Worm (Caenorhabditis elegans) whole organism, L3 larva: ENCODE measurements around the gene apa-2.
A peak's percentile ranks its signal among the peaks of the same experiment; 100 is the strongest.

Source experiments
- R02D3.7 ChIP-seq: fragments of 150-350 bp; optimal IDR thresholded peaks from 2 replicates; lab custom pipeline; 2014; ENCODE audit warnings: missing biosample characterization, missing genetic modification characterization
- ama-1 ChIP-seq: fragments of 150-350 bp; optimal IDR thresholded peaks from 2 replicates; lab custom pipeline; 2018
- ceh-28 ChIP-seq: fragments of 150-350 bp; optimal IDR thresholded peaks from 2 replicates; lab custom pipeline; 2014; ENCODE audit warnings: missing biosample characterization, missing genetic modification reagents, missing genetic modification characterization
- ceh-82 ChIP-seq: fragments of 150-350 bp; optimal IDR thresholded peaks from 2 replicates; lab custom pipeline; 2014; ENCODE audit warnings: missing biosample characterization, missing genetic modification characterization
- ceh-9 ChIP-seq: sonication (generic microtip); optimal IDR thresholded peaks from 2 replicates; lab custom pipeline; 2018; ENCODE audit warnings: missing biosample characterization, missing genetic modification characterization
- egl-5 ChIP-seq: fragments of 150-350 bp; optimal IDR thresholded peaks from 2 replicates; lab custom pipeline; 2017; ENCODE audit warnings: missing biosample characterization, missing genetic modification reagents, missing genetic modification characterization, inconsistent platforms
- elt-1 ChIP-seq: fragments of 150-350 bp; optimal IDR thresholded peaks from 2 replicates; lab custom pipeline; 2014; ENCODE audit warnings: missing biosample characterization, missing genetic modification characterization
- fkh-10 ChIP-seq: sonication (generic microtip); optimal IDR thresholded peaks from 2 replicates; lab custom pipeline; 2017; ENCODE audit warnings: missing biosample characterization, missing genetic modification reagents, missing genetic modification characterization
- fos-1 ChIP-seq: fragments of 150-350 bp; optimal IDR thresholded peaks from 2 replicates; lab custom pipeline; 2014; ENCODE audit warnings: missing biosample characterization, missing genetic modification characterization
- hmg-11 ChIP-seq: sonication (generic microtip); optimal IDR thresholded peaks from 2 replicates; lab custom pipeline; 2016; ENCODE audit warnings: missing genetic modification characterization, missing compliant biosample characterization
- lin-15B ChIP-seq: fragments of 150-350 bp; optimal IDR thresholded peaks from 2 replicates; lab custom pipeline; 2014; ENCODE audit warnings: missing biosample characterization, missing genetic modification characterization
- lin-39 ChIP-seq: fragments of 150-350 bp; optimal IDR thresholded peaks from 2 replicates; lab custom pipeline; 2018; ENCODE audit warnings: missing biosample characterization, missing genetic modification reagents, missing genetic modification characterization
- lsy-12 ChIP-seq: sonication (generic microtip); optimal IDR thresholded peaks from 2 replicates; lab custom pipeline; 2016; ENCODE audit warnings: mild to moderate bottlenecking, missing genetic modification characterization, missing compliant biosample characterization
- mdl-1 ChIP-seq: fragments of 150-350 bp; optimal IDR thresholded peaks from 2 replicates; lab custom pipeline; 2014; ENCODE audit warnings: missing biosample characterization, missing genetic modification characterization
- nfya-1 ChIP-seq: sonication (generic microtip); optimal IDR thresholded peaks from 2 replicates; lab custom pipeline; 2017; ENCODE audit warnings: missing genetic modification characterization, mild to moderate bottlenecking, missing compliant biosample characterization, antibody characterized with exemption, moderate library complexity; ENCODE audit not compliant: insufficient read depth
- nhr-12 ChIP-seq: fragments of 150-350 bp; optimal IDR thresholded peaks from 2 replicates; lab custom pipeline; 2014; ENCODE audit warnings: missing biosample characterization, missing genetic modification characterization
- nhr-23 ChIP-seq: fragments of 150-350 bp; optimal IDR thresholded peaks from 2 replicates; lab custom pipeline; 2014; ENCODE audit warnings: missing biosample characterization, missing genetic modification reagents, missing genetic modification characterization
- nhr-237 ChIP-seq: fragments of 150-350 bp; optimal IDR thresholded peaks from 2 replicates; lab custom pipeline; 2014; ENCODE audit warnings: missing biosample characterization, missing genetic modification characterization
- nhr-25 ChIP-seq: sonication (generic microtip); optimal IDR thresholded peaks from 2 replicates; lab custom pipeline; 2017; ENCODE audit warnings: missing biosample characterization, missing genetic modification characterization
- nhr-76 ChIP-seq: fragments of 150-350 bp; sonication (generic microtip); optimal IDR thresholded peaks from 5 replicates; lab custom pipeline; 2014; ENCODE audit warnings: missing biosample characterization, missing genetic modification characterization
- nhr-77 ChIP-seq: fragments of 150-350 bp; optimal IDR thresholded peaks from 2 replicates; lab custom pipeline; 2014; ENCODE audit warnings: missing biosample characterization, missing genetic modification characterization
- pqm-1 ChIP-seq: fragments of 150-350 bp; optimal IDR thresholded peaks from 2 replicates; lab custom pipeline; 2017; ENCODE audit warnings: missing biosample characterization, missing genetic modification characterization, inconsistent platforms
- skn-1 ChIP-seq: fragments of 150-350 bp; optimal IDR thresholded peaks from 2 replicates; lab custom pipeline; 2014; ENCODE audit warnings: missing biosample characterization, missing genetic modification characterization
- snpc-4 ChIP-seq: fragments of 150-350 bp; optimal IDR thresholded peaks from 2 replicates; lab custom pipeline; 2014; ENCODE audit warnings: missing biosample characterization, missing genetic modification characterization
- tbx-2 ChIP-seq: sonication (generic microtip); optimal IDR thresholded peaks from 2 replicates; lab custom pipeline; 2016; ENCODE audit warnings: mild to moderate bottlenecking, missing genetic modification characterization, missing compliant biosample characterization

The apa-2 gene

DNA sequence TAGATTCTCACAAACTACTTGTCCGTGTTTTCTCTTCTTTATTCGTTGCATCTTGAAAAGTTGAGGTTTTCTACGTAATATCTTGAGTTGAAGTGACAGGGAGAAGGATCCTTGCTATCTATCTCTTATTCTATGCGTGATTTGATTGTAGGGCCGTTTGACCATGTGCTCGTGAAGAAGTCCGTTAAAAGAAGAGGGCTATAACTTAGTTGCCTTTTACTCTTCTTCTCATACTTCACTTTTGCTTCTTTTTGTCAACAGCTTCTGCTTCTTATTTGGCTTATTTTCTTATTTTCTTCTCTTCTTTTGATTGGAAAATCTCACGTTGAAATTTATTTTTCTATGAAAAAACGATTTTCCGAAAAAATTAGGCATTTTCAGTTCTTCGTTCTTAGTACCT lies 35.3 kb downstream of the apa-2 start:
- TF ChIP-seq fkh-10, result peak; percentile 39
- no peak for TF ChIP-seq hmg-11 (tag; lab: Kevin White, UChicago)
- no peak for TF ChIP-seq nhr-12
- no peak for TF ChIP-seq nhr-237 (tag; lab: Kevin White, UChicago)
- no peak for TF ChIP-seq pqm-1 (tag; lab: Kevin White, UChicago)

DNA sequence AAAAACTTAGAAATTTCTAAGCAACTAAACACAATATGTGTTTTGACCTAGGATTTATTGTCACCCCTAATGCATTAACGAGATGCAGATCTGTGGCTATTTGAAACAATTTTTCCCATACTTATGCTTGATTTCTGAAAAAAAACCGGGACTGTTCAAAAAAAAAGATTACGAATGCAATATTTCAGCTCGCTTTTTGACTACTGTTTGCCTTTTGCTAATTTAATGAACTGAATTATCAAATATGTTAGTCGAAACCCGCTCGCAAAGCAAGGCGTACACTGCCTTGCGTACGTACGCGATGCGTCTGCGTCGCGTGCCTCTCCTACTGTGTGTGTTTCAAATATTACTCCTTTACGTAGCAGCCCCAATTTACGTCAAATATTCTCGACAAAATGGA lies 48.6 kb downstream of the apa-2 start, which contains the start of gene C23F12.4:
TSS of gene C23F12.4 (plus strand) at position 301 of the 400 bp plus-strand sequence.
- TF ChIP-seq mdl-1 (tag; lab: Kevin White, UChicago) (no peak), pqm-1 (tag; lab: Kevin White, UChicago) (no peak), nhr-76 (tag; lab: Kevin White, UChicago) (no peak), elt-1 (tag; lab: Kevin White, UChicago) (no peak), snpc-4 (tag; lab: Kevin White, UChicago) (no peak), ceh-28 (no peak), nfya-1 (tag; lab: Kevin White, UChicago) (no peak), nhr-25 (tag; lab: Kevin White, UChicago) (no peak), R02D3.7 (tag; lab: Kevin White, UChicago) (no peak), skn-1 (tag; lab: Kevin White, UChicago) (no peak), fos-1 (tag; lab: Kevin White, UChicago) (no peak), lsy-12 (tag; lab: Kevin White, UChicago) (no peak)
- TF ChIP-seq, all 47 proteins: peak for 0

- TF ChIP-seq nhr-77, result no peak
- TF ChIP-seq tbx-2 (tag; lab: Kevin White, UChicago), result no peak
- no peak for TF ChIP-seq nfya-1 (tag; lab: Kevin White, UChicago)
- no peak for TF ChIP-seq ama-1 (lab: Kevin White, UChicago)
- no peak for TF ChIP-seq R02D3.7 (tag; lab: Kevin White, UChicago)
- no peak for TF ChIP-seq ceh-82 (tag; lab: Kevin White, UChicago)
- no peak for TF ChIP-seq nhr-237 (tag; lab: Kevin White, UChicago)
- no peak for TF ChIP-seq lin-39
- no peak for TF ChIP-seq nhr-25 (tag; lab: Kevin White, UChicago)
- no peak for TF ChIP-seq elt-1 (tag; lab: Kevin White, UChicago)
- TF ChIP-seq nhr-76 (tag; lab: Kevin White, UChicago), result no peak
- TF ChIP-seq egl-5 (tag; lab: Kevin White, UChicago), result no peak
Measured at ce11 chrX:9388686-9389085, 50.2 kb downstream of the apa-2 start.

DNA sequence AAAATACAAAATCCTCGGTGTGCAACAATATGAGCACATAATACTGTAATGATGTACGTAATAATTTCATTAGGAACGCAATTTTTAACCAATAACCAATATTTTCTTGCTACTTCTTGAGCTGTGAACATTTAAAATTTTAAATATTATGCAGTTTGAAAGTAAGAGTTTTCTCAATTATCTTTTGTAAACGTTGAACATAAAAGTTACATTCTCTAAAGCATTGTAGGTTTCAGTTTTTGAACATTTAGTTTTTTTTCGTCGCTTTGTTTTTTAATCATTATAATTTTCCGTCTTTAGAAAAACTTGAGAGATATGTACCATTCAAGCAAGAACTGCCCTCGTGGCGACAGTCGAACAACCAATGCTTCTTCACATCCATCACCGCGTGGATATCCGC lies 52.9 kb downstream of the apa-2 start, which contains the start of gene C23F12.3:
TSS of gene C23F12.3 (plus strand) at position 301 of the 400 bp plus-strand sequence.
- TF ChIP-seq lin-15B (tag; lab: Kevin White, UChicago) (no peak), ceh-9 (no peak), nfya-1 (tag; lab: Kevin White, UChicago) (no peak), mdl-1 (tag; lab: Kevin White, UChicago) (no peak), nhr-237 (tag; lab: Kevin White, UChicago) (no peak), nhr-76 (tag; lab: Kevin White, UChicago) (no peak), lin-39 (no peak), fkh-10 (no peak), nhr-23 (tag; lab: Kevin White, UChicago) (no peak)
- TF ChIP-seq, all 47 proteins: peak for 0
